Fruit fly (Drosophila melanogaster) whole organism, wandering third instar larva: Measurements from ENCODE around the gene CG11951.

ENCODE experiments used
- Abd-B ChIP-seq: fragments of >200 bp; optimal IDR thresholded peaks from 2 replicates; lab custom pipeline; 2017; ENCODE audit warnings: missing biosample characterization, missing genetic modification characterization
- CG32264 ChIP-seq: fragments of 200-800 bp; sonication (Bioruptor generic); optimal IDR thresholded peaks from 2 replicates; lab custom pipeline; 2016; ENCODE audit warnings: missing biosample characterization, missing genetic modification characterization
- CG9705 ChIP-seq: fragments of 200-800 bp; sonication (Bioruptor generic); optimal IDR thresholded peaks from 2 replicates; lab custom pipeline; 2018; ENCODE audit warnings: missing biosample characterization, mild to moderate bottlenecking, missing genetic modification characterization
- CrebA ChIP-seq: fragments of 200-800 bp; sonication (Bioruptor generic); optimal IDR thresholded peaks from 2 replicates; lab custom pipeline; 2016; ENCODE audit warnings: missing biosample characterization, mild to moderate bottlenecking, missing genetic modification characterization, borderline replicate concordance
- Dfd ChIP-seq: fragments of >200 bp; optimal IDR thresholded peaks from 2 replicates; lab custom pipeline; 2017; ENCODE audit warnings: missing biosample characterization, missing genetic modification characterization
- Dif ChIP-seq: fragments of 200-275, 200-300 bp; sonication (Bioruptor generic); optimal IDR thresholded peaks from 2 replicates; lab custom pipeline; 2018; ENCODE audit warnings: missing biosample characterization, missing genetic modification characterization; ENCODE audit not compliant: partially characterized antibody
- HLH106 ChIP-seq: fragments of 200-800 bp; optimal IDR thresholded peaks from 3 replicates; lab custom pipeline; 2019; ENCODE audit warnings: missing biosample characterization, mild to moderate bottlenecking, missing genetic modification characterization, moderate library complexity
- Hr83 ChIP-seq: fragments of 200-300 bp; sonication (Bioruptor generic); optimal IDR thresholded peaks from 2 replicates; lab custom pipeline; 2016; ENCODE audit warnings: missing biosample characterization, mild to moderate bottlenecking, missing genetic modification characterization, moderate library complexity; ENCODE audit not compliant: poor library complexity, severe bottlenecking
- Jra ChIP-seq: sonication (Bioruptor generic); optimal IDR thresholded peaks from 2 replicates; lab custom pipeline; 2016; ENCODE audit warnings: missing biosample characterization, missing genetic modification characterization
- Mio ChIP-seq: sonication (Bioruptor generic); optimal IDR thresholded peaks from 2 replicates; lab custom pipeline; 2016; ENCODE audit warnings: missing biosample characterization, missing genetic modification characterization
- N ChIP-seq: fragments of >200 bp; optimal IDR thresholded peaks from 2 replicates; lab custom pipeline; 2018; ENCODE audit warnings: missing biosample characterization, missing external identifiers, missing genetic modification characterization
- OdsH ChIP-seq: fragments of 200-800 bp; sonication (Bioruptor generic); optimal IDR thresholded peaks from 2 replicates; lab custom pipeline; 2016; ENCODE audit warnings: missing biosample characterization, mild to moderate bottlenecking, missing genetic modification characterization
- Rel ChIP-seq, 2 experiments: fragments of 200-800 bp; sonication (Bioruptor generic) in 1 of 2; optimal IDR thresholded peaks; 2 replicates in 1 of 2; 3 replicates in 1 of 2; lab custom pipeline; 2016 to 2019; ENCODE audit warnings: mild to moderate bottlenecking in 2 of 2, missing biosample characterization in 2 of 2, missing genetic modification characterization in 2 of 2, moderate library complexity in 1 of 2
- Sp1 ChIP-seq: fragments of 200-800 bp; sonication (Bioruptor generic); optimal IDR thresholded peaks from 3 replicates; lab custom pipeline; 2019; ENCODE audit warnings: missing biosample characterization, mild to moderate bottlenecking, missing genetic modification characterization, moderate library complexity
- Vsx2 ChIP-seq: fragments of 200-300, 225-300 bp; sonication (Bioruptor generic); optimal IDR thresholded peaks from 2 replicates; lab custom pipeline; 2018; ENCODE audit warnings: missing biosample characterization, missing genetic modification characterization; ENCODE audit not compliant: partially characterized antibody
- br ChIP-seq: fragments of 200-800 bp; sonication (Bioruptor generic); optimal IDR thresholded peaks from 2 replicates; lab custom pipeline; 2016; ENCODE audit warnings: missing biosample characterization, missing genetic modification characterization
- brk ChIP-seq: fragments of 200-800 bp; sonication (Bioruptor generic); optimal IDR thresholded peaks from 2 replicates; lab custom pipeline; 2016; ENCODE audit warnings: missing biosample characterization, mild to moderate bottlenecking, missing genetic modification characterization
- dmrt93B ChIP-seq: fragments of 200-800 bp; sonication (Bioruptor generic); optimal IDR thresholded peaks from 2 replicates; lab custom pipeline; 2018; ENCODE audit warnings: missing biosample characterization, mild to moderate bottlenecking, missing genetic modification characterization
- dsf ChIP-seq: sonication (Bioruptor generic); optimal IDR thresholded peaks from 2 replicates; lab custom pipeline; 2016; ENCODE audit warnings: missing biosample characterization, missing genetic modification characterization, borderline replicate concordance
- ey ChIP-seq: fragments of 200-800 bp; sonication (Bioruptor generic); optimal IDR thresholded peaks from 2 replicates; lab custom pipeline; 2016; ENCODE audit warnings: missing biosample characterization, missing genetic modification characterization
- foxo ChIP-seq, 2 experiments: fragments of 200-800 bp; sonication (Bioruptor generic); optimal IDR thresholded peaks; 2 replicates in 1 of 2; 3 replicates in 1 of 2; lab custom pipeline; 2016 to 2017; ENCODE audit warnings: missing biosample characterization in 2 of 2, missing genetic modification characterization in 2 of 2
- fru ChIP-seq: fragments of 200-800 bp; sonication (Bioruptor generic); optimal IDR thresholded peaks from 3 replicates; lab custom pipeline; 2016; ENCODE audit warnings: missing biosample characterization, mild to moderate bottlenecking, missing genetic modification characterization
- h ChIP-seq: fragments of 200-800 bp; sonication (Bioruptor generic); optimal IDR thresholded peaks from 3 replicates; lab custom pipeline; 2016; ENCODE audit warnings: missing biosample characterization, mild to moderate bottlenecking, missing genetic modification characterization
- jim ChIP-seq: fragments of 175-275, 200-325 bp; sonication (Bioruptor generic); optimal IDR thresholded peaks from 2 replicates; lab custom pipeline; 2016; ENCODE audit warnings: missing biosample characterization, mild to moderate bottlenecking, missing genetic modification characterization
- lola ChIP-seq: fragments of >200 bp; optimal IDR thresholded peaks from 2 replicates; lab custom pipeline; 2017; ENCODE audit warnings: missing biosample characterization, missing genetic modification characterization
- psq ChIP-seq: fragments of 200-800 bp; sonication (Bioruptor generic); optimal IDR thresholded peaks from 3 replicates; lab custom pipeline; 2017; ENCODE audit warnings: missing biosample characterization, mild to moderate bottlenecking, missing genetic modification characterization, moderate library complexity
- rgr ChIP-seq: fragments of 200-800 bp; sonication (Bioruptor generic); optimal IDR thresholded peaks from 3 replicates; lab custom pipeline; 2016; ENCODE audit warnings: missing biosample characterization, mild to moderate bottlenecking, missing genetic modification characterization
- sage ChIP-seq: fragments of 200-800 bp; sonication (Bioruptor generic); optimal IDR thresholded peaks from 2 replicates; lab custom pipeline; 2016; ENCODE audit warnings: missing biosample characterization, mild to moderate bottlenecking, missing genetic modification characterization
- sv ChIP-seq: fragments of 200-800 bp; sonication (Bioruptor generic); optimal IDR thresholded peaks from 3 replicates; lab custom pipeline; 2016; ENCODE audit warnings: missing biosample characterization, missing genetic modification characterization
- tai ChIP-seq: sonication (Bioruptor generic); optimal IDR thresholded peaks from 2 replicates; lab custom pipeline; 2016; ENCODE audit warnings: missing biosample characterization, missing genetic modification characterization
- woc ChIP-seq: sonication (Bioruptor generic); optimal IDR thresholded peaks from 2 replicates; lab custom pipeline; 2016; ENCODE audit warnings: missing biosample characterization, mild to moderate bottlenecking, missing genetic modification characterization

Gene CG11951

DNA sequence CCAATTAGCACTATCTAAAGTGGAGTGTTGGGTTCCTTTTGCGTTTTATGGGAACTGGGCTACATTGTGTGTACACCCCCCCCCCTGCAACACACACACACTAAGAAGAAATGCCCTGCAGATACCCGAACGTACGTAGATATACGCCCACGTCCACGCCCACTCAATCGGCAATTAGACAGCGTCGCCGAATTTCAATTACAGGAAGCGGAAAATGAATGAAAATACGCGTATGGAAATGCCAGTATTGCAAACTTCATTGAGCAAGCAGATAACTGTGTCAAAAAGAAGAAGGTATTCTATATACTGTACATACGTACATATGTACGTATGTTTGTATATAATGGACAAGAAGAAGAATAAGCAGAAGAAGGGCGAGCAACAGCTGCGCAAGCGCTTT is 25.1 kb downstream of the CG11951 start:
- TF ChIP-seq Hr83 (GFP tag; lab: Kevin White, UChicago) (no peak), OdsH (GFP tag; lab: Kevin White, UChicago) (no peak), Abd-B (GFP tag; lab: Kevin White, UChicago) (no peak), foxo (GFP tag; optimal IDR thresholded peaks at IDR 0.05; lab: Kevin White, UChicago) (no peak), h (GFP tag; lab: Kevin White, UChicago) (no peak), N (GFP tag; lab: Kevin White, UChicago) (no peak), Dif (no peak), tai (GFP tag; lab: Kevin White, UChicago) (no peak), Vsx2 (no peak)

DNA sequence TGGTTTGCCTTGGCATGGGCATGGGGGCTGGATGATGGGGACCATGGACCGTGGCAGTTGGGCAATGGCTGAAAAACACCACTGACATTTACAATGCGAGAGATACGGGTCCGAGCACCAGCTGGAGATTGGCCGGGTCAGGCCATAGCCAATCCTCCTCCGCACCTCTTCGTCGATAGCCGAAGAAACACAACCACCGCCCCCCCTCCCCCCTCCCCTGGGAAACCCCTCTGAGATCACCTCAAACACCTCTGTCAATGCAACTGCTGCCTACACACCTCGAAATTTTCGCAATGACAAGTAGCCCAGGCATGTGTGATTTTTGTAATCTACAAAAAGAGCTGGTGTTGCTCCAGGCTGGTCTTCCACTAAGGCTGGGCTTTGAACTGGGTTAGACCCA is 26.0 kb downstream of the CG11951 start:
- peak; percentile 89 for TF ChIP-seq Dfd (GFP tag; lab: Kevin White, UChicago)
- TF ChIP-seq sage (GFP tag; lab: Kevin White, UChicago) = no peak
- TF ChIP-seq, all 38 proteins: peak for 1

DNA sequence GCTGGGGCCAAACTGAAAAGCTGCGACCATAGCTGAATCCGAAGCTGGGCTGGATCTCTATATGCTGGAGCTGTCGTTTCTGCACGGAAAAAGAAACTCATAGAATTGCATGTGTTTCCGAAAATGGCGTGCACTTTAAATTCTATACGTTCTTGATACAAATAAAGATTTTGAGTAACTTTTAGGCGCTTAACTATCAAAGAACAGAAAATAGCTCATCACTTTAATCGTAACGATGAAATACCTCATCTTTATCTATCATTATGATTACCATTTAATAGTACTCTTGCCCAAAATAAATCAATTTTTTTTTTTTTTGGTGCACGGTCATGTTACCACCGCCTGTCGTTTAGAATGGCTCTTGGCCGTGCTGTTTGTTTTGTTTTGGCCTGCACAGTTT is 26.8 kb downstream of the CG11951 start:
- TF ChIP-seq Sp1 (GFP tag; lab: Kevin White, UChicago) = no peak
- TF ChIP-seq brk (GFP tag; lab: Kevin White, UChicago) = no peak
- TF ChIP-seq CG9705 (GFP tag; lab: Kevin White, UChicago) = no peak
- TF ChIP-seq CG32264 = no peak
- no peak for TF ChIP-seq woc
- no peak for TF ChIP-seq dmrt93B (GFP tag; lab: Kevin White, UChicago)

DNA sequence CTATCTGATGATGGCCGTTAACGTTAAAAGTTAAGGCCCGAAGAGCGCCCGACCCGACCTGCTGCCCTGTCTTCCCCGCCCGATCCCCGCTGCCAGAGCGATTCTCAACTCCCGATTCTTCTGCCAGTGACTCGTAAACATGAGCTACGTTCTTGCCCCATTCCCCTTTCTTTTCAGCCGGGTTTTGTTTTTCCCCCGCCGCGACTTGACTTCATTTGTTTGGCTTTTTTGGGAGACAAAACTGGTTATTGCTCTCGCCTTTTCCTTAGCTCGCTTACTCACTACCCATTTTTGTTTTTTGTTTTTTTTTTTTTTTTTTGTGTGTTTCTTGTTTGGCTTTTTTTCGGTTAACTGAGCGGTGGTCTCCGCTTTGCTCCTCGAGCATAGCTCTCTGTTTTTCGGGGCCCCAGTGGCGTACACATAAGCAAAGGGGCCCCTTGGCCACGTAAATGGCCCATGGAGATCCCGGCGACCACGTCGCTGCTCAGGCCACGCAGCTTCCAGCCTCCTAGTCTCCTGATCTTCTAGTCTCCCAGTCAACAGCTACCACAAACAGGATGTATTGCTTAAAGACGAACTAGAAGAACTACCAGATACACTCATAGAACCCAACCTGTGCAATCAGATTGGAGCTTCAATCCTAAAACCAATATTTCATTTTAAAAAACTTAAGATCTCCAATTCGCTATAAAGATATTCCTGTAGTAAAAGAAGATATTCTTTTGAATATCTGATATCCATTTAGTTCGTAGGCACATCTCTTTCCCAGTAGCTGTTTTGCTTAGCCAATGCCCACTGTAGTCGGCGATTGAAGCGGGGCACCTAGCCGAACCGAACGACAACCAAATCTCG is 27.8 kb downstream of the CG11951 start:
- TF ChIP-seq Jra (GFP tag; lab: Kevin White, UChicago) = peak; percentile 5
- no peak for TF ChIP-seq Mio
- TF ChIP-seq ey = peak; percentile 49
- no peak for TF ChIP-seq CrebA (GFP tag; lab: Kevin White, UChicago)
- TF ChIP-seq brk (GFP tag; lab: Kevin White, UChicago) = peak; percentile 9
- peak; percentile 4 to 16 for TF ChIP-seq foxo (GFP tag; optimal IDR thresholded peaks at IDR 0.05; lab: Kevin White, UChicago)
- TF ChIP-seq tai (GFP tag; lab: Kevin White, UChicago) = no peak
- no peak for TF ChIP-seq lola
- no peak for TF ChIP-seq Dfd (GFP tag; lab: Kevin White, UChicago)
- TF ChIP-seq Dif = peak; percentile 59
- peak; percentile 17 for TF ChIP-seq HLH106 (tag; lab: Kevin White, UChicago)
- peak; percentile 36 for TF ChIP-seq br (GFP tag; lab: Kevin White, UChicago)
- TF ChIP-seq dmrt93B (GFP tag; lab: Kevin White, UChicago) = peak; percentile 6
- TF ChIP-seq woc = peak; percentile 21
- peak; percentile 29 for TF ChIP-seq h (GFP tag; lab: Kevin White, UChicago)
- TF ChIP-seq dsf (GFP tag; lab: Kevin White, UChicago) = no peak
- peak; percentile 74 for TF ChIP-seq psq (GFP tag; lab: Kevin White, UChicago)
- TF ChIP-seq Hr83 (GFP tag; lab: Kevin White, UChicago) = peak; percentile 43
- TF ChIP-seq fru (GFP tag; lab: Kevin White, UChicago) = peak; percentile 30
- peak; percentile 53 for TF ChIP-seq Sp1 (GFP tag; lab: Kevin White, UChicago)
- peak; percentile 77 for TF ChIP-seq jim (GFP tag; lab: Kevin White, UChicago)
- peak; percentile 38 for TF ChIP-seq Vsx2
- TF ChIP-seq sage (GFP tag; lab: Kevin White, UChicago) = peak; percentile 5
- TF ChIP-seq sv (GFP tag; lab: Kevin White, UChicago) = no peak
- no peak for TF ChIP-seq rgr (GFP tag; lab: Kevin White, UChicago)
- TF ChIP-seq Rel (GFP tag; optimal IDR thresholded peaks at IDR 0.05; lab: Kevin White, UChicago) = peak; percentile 91
- TF ChIP-seq Rel (tag; optimal IDR thresholded peaks at IDR 0.05; lab: Kevin White, UChicago) = peak; percentile 93
